Worm (Caenorhabditis elegans) whole organism, young adult: ENCODE results near the gene mom-1.

Source experiments
- C17E4.6 ChIP-seq: fragments of 200-800 bp; sonication (Bioruptor generic); IDR thresholded peaks from 2 replicates; pipeline ENCODE4 v1.3.6; 2022; ENCODE audit warnings: missing genetic modification reagents, missing genetic modification characterization, missing compliant biosample characterization
- D2030.7 ChIP-seq: fragments of 200-800 bp; sonication (Bioruptor generic); IDR thresholded peaks from 2 replicates; pipeline ENCODE4 v1.3.6; 2022; ENCODE audit warnings: missing genetic modification reagents, missing genetic modification characterization, missing compliant biosample characterization
- F10E7.11 ChIP-seq: sonication (generic microtip); optimal IDR thresholded peaks from 2 replicates; lab custom pipeline; 2017; ENCODE audit warnings: mild to moderate bottlenecking, missing genetic modification characterization, moderate library complexity, missing compliant biosample characterization
- F33H1.4 ChIP-seq: fragments of 200-800 bp; sonication (Bioruptor generic); IDR thresholded peaks from 2 replicates; pipeline ENCODE4 v1.3.6; 2022; ENCODE audit warnings: missing genetic modification reagents, missing genetic modification characterization, missing compliant biosample characterization
- F37B4.10 ChIP-seq: fragments of 200-800 bp; sonication (Bioruptor generic); IDR thresholded peaks from 2 replicates; pipeline ENCODE4 v1.3.6; 2022; ENCODE audit warnings: missing genetic modification characterization, missing compliant biosample characterization
- F39B2.1 ChIP-seq: fragments of 200-800 bp; sonication (Bioruptor generic); IDR thresholded peaks from 2 replicates; pipeline ENCODE4 v1.3.6; 2022; ENCODE audit warnings: missing genetic modification reagents, missing genetic modification characterization, missing compliant biosample characterization
- F52B5.7 ChIP-seq: sonication (generic microtip); optimal IDR thresholded peaks from 2 replicates; lab custom pipeline; 2016; ENCODE audit warnings: mild to moderate bottlenecking, missing genetic modification characterization, missing compliant biosample characterization
- K11D2.4 ChIP-seq: fragments of 200-800 bp; sonication (Bioruptor generic); IDR thresholded peaks from 2 replicates; pipeline ENCODE4 v1.3.6; 2022; ENCODE audit warnings: missing genetic modification reagents, missing genetic modification characterization, missing compliant biosample characterization
- K12H6.12 ChIP-seq: fragments of 200-800 bp; sonication (Bioruptor generic); optimal IDR thresholded peaks from 2 replicates; lab custom pipeline; 2018; ENCODE audit warnings: mild to moderate bottlenecking, missing genetic modification characterization, missing compliant biosample characterization
- ZK185.1 ChIP-seq: sonication (generic microtip); optimal IDR thresholded peaks from 2 replicates; lab custom pipeline; 2016; ENCODE audit warnings: mild to moderate bottlenecking, missing genetic modification characterization, missing compliant biosample characterization; ENCODE audit not compliant: poor library complexity, severe bottlenecking
- aptf-3 ChIP-seq: fragments of 200-800 bp; sonication (Bioruptor generic); IDR thresholded peaks from 2 replicates; pipeline ENCODE4 v1.3.6; 2022; ENCODE audit warnings: missing genetic modification characterization, missing compliant biosample characterization
- athp-1 ChIP-seq: sonication (generic microtip); optimal IDR thresholded peaks from 2 replicates; lab custom pipeline; 2017; ENCODE audit warnings: mild to moderate bottlenecking, missing genetic modification characterization, missing compliant biosample characterization
- attf-5 ChIP-seq: fragments of 200-800 bp; sonication (Bioruptor generic); optimal IDR thresholded peaks from 2 replicates; lab custom pipeline; 2018; ENCODE audit warnings: mild to moderate bottlenecking, missing genetic modification characterization, missing compliant biosample characterization
- attf-6 ChIP-seq: fragments of 200-800 bp; sonication (Bioruptor generic); IDR thresholded peaks from 2 replicates; pipeline ENCODE4 v1.3.6; 2022; ENCODE audit warnings: missing genetic modification reagents, missing genetic modification characterization, missing compliant biosample characterization
- cebp-1 ChIP-seq, 2 experiments: fragments of 200-800 bp in 1 of 2; sonication (Bioruptor generic) in 1 of 2; sonication (generic microtip) in 1 of 2; IDR thresholded peaks in 1 of 2; optimal IDR thresholded peaks in 1 of 2; 2 replicates each; pipeline versions ENCODE4 v1.3.6 to Lab custom; 2017 to 2022; ENCODE audit warnings: missing compliant biosample characterization in 2 of 2, missing genetic modification characterization in 2 of 2, mild to moderate bottlenecking in 1 of 2, missing genetic modification reagents in 1 of 2, moderate library complexity in 1 of 2
- ceh-100 ChIP-seq: fragments of 200-800 bp; sonication (Bioruptor generic); IDR thresholded peaks from 2 replicates; pipeline ENCODE4 v1.3.6; 2022; ENCODE audit warnings: missing genetic modification reagents, missing genetic modification characterization, missing compliant biosample characterization
- ceh-58 ChIP-seq: fragments of 200-800 bp; sonication (Bioruptor generic); IDR thresholded peaks from 2 replicates; pipeline ENCODE4 v1.3.6; 2022; ENCODE audit warnings: missing genetic modification characterization, missing compliant biosample characterization
- ceh-79 ChIP-seq: sonication (generic microtip); optimal IDR thresholded peaks from 2 replicates; lab custom pipeline; 2017; ENCODE audit warnings: mild to moderate bottlenecking, missing genetic modification characterization, missing compliant biosample characterization
- chd-7 ChIP-seq: sonication (generic microtip); optimal IDR thresholded peaks from 2 replicates; lab custom pipeline; 2016; ENCODE audit warnings: mild to moderate bottlenecking, missing genetic modification characterization, moderate library complexity, missing compliant biosample characterization
- dpff-1 ChIP-seq: sonication (generic microtip); optimal IDR thresholded peaks from 2 replicates; lab custom pipeline; 2017; ENCODE audit warnings: mild to moderate bottlenecking, missing genetic modification characterization, missing compliant biosample characterization
- efl-1 ChIP-seq: fragments of 150-350 bp; optimal IDR thresholded peaks from 2 replicates; lab custom pipeline; 2014; ENCODE audit warnings: missing biosample characterization, missing genetic modification reagents, missing genetic modification characterization
- egrh-3 ChIP-seq: fragments of 200-800 bp; sonication (Bioruptor generic); IDR thresholded peaks from 2 replicates; pipeline ENCODE4 v1.3.6; 2022; ENCODE audit warnings: missing genetic modification reagents, missing genetic modification characterization, missing compliant biosample characterization
- gei-17 ChIP-seq: fragments of 200-800 bp; sonication (Bioruptor generic); optimal IDR thresholded peaks from 2 replicates; lab custom pipeline; 2018; ENCODE audit warnings: mild to moderate bottlenecking, missing genetic modification characterization, missing compliant biosample characterization
- hlh-12 ChIP-seq: sonication (generic microtip); optimal IDR thresholded peaks from 2 replicates; lab custom pipeline; 2016; ENCODE audit warnings: missing genetic modification characterization, missing compliant biosample characterization
- hlh-26 ChIP-seq: fragments of 200-800 bp; sonication (Bioruptor generic); conservative IDR thresholded peaks from 2 replicates; pipeline ENCODE4 v1.3.6; 2022; ENCODE audit warnings: missing genetic modification reagents, missing genetic modification characterization, missing compliant biosample characterization
- hmg-1.2 ChIP-seq: fragments of 200-800 bp; sonication (Bioruptor generic); IDR thresholded peaks from 2 replicates; pipeline ENCODE4 v1.3.6; 2022; ENCODE audit warnings: missing genetic modification reagents, missing genetic modification characterization, missing compliant biosample characterization
- let-526 ChIP-seq: fragments of 200-800 bp; sonication (Bioruptor generic); IDR thresholded peaks from 2 replicates; pipeline ENCODE4 v1.3.6; 2022; ENCODE audit warnings: missing genetic modification reagents, missing genetic modification characterization, missing compliant biosample characterization
- madf-10 ChIP-seq: sonication (generic microtip); optimal IDR thresholded peaks from 2 replicates; lab custom pipeline; 2016; ENCODE audit warnings: mild to moderate bottlenecking, missing genetic modification characterization, missing compliant biosample characterization
- nfya-2 ChIP-seq: fragments of 200-800 bp; sonication (Bioruptor generic); IDR thresholded peaks from 2 replicates; pipeline ENCODE4 v1.3.6; 2022; ENCODE audit warnings: missing genetic modification reagents, missing genetic modification characterization, missing compliant biosample characterization
- nhr-179 ChIP-seq: sonication (generic microtip); optimal IDR thresholded peaks from 2 replicates; lab custom pipeline; 2016; ENCODE audit warnings: mild to moderate bottlenecking, missing genetic modification characterization, missing compliant biosample characterization
- pha-4 ChIP-seq: fragments of 150-350 bp; sonication (generic microtip); optimal IDR thresholded peaks from 2 replicates; lab custom pipeline; 2014; ENCODE audit warnings: missing biosample characterization, missing genetic modification reagents, missing genetic modification characterization
- rec-8 ChIP-seq, 2 experiments: sonication (generic microtip); optimal IDR thresholded peaks; 2 replicates each; lab custom pipeline; 2016; ENCODE audit warnings: mild to moderate bottlenecking in 2 of 2, missing genetic modification characterization in 2 of 2, missing genetic modification reagents in 2 of 2, missing genotype in 2 of 2, missing biosample characterization in 1 of 2, missing compliant biosample characterization in 1 of 2, moderate library complexity in 1 of 2
- rpc-1 ChIP-seq, 2 experiments: fragments of 150-350 bp in 1 of 2; sonication (generic microtip) in 1 of 2; optimal IDR thresholded peaks; 2 replicates each; lab custom pipeline; 2014 to 2018; ENCODE audit warnings: missing biosample characterization in 1 of 2, missing genetic modification characterization in 1 of 2, missing genetic modification reagents in 1 of 2, missing genotype in 1 of 2
- snpc-1.1 ChIP-seq: sonication (generic microtip); optimal IDR thresholded peaks from 2 replicates; lab custom pipeline; 2017; ENCODE audit warnings: missing genetic modification characterization, mild to moderate bottlenecking, missing compliant biosample characterization, antibody characterized with exemption, moderate library complexity, missing genotype, missing genetic modification reagents; ENCODE audit not compliant: insufficient read depth
- snpc-3.4 ChIP-seq: sonication (generic microtip); optimal IDR thresholded peaks from 2 replicates; lab custom pipeline; 2017; ENCODE audit warnings: missing genetic modification characterization, mild to moderate bottlenecking, missing compliant biosample characterization, antibody characterized with exemption, moderate library complexity, missing genotype, missing genetic modification reagents
- sptf-2 ChIP-seq: fragments of 200-800 bp; sonication (Bioruptor generic); optimal IDR thresholded peaks from 2 replicates; lab custom pipeline; 2018; ENCODE audit warnings: mild to moderate bottlenecking, missing genetic modification characterization, missing compliant biosample characterization
- tlf-1 ChIP-seq: fragments of 200-800 bp; sonication (Bioruptor generic); optimal IDR thresholded peaks from 2 replicates; lab custom pipeline; 2018; ENCODE audit warnings: mild to moderate bottlenecking, missing genetic modification characterization, missing compliant biosample characterization
- unc-62 ChIP-seq: fragments of 150-350 bp; optimal IDR thresholded peaks from 2 replicates; lab custom pipeline; 2014; ENCODE audit warnings: missing biosample characterization, missing genetic modification reagents, missing genetic modification characterization
- ztf-25 ChIP-seq: fragments of 200-800 bp; sonication (Bioruptor generic); IDR thresholded peaks from 2 replicates; pipeline ENCODE4 v1.3.6; 2022; ENCODE audit warnings: missing genetic modification reagents, missing genetic modification characterization, missing compliant biosample characterization
- ztf-3 ChIP-seq: fragments of 200-800 bp; sonication (Bioruptor generic); optimal IDR thresholded peaks from 2 replicates; lab custom pipeline; 2018; ENCODE audit warnings: mild to moderate bottlenecking, missing genetic modification characterization, missing compliant biosample characterization
- ztf-6 ChIP-seq: fragments of 200-800 bp; sonication (Bioruptor generic); IDR thresholded peaks from 2 replicates; pipeline ENCODE4 v1.3.6; 2022; ENCODE audit warnings: missing genetic modification reagents, missing genetic modification characterization, missing compliant biosample characterization

The mom-1 gene

DNA sequence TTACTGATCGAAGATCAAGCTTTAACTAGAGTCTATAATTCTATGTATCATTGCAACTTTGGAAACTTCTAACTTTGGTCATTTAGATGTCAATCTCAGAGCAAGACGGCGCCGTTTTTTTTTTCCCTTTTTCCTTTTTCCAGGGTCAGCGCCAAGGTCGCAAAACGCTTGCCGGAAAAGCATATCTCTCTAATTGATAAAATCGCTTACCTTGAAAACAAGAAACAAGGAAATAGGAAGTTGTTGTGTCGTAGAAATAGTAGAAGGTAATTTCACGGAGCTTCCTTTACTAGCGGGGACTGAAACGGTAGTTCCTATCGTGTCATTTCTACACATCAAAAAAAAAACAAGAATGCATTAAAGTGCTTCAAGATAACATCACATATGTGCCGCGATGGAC lies 28.5 kb downstream of the mom-1 start (continued):
- no peak for TF ChIP-seq nfya-2 (GFP tag; lab: Robert Waterston, UW)
- TF ChIP-seq ceh-100, result no peak
- TF ChIP-seq sptf-2 (GFP tag; lab: Kevin White, UChicago), result no peak

DNA sequence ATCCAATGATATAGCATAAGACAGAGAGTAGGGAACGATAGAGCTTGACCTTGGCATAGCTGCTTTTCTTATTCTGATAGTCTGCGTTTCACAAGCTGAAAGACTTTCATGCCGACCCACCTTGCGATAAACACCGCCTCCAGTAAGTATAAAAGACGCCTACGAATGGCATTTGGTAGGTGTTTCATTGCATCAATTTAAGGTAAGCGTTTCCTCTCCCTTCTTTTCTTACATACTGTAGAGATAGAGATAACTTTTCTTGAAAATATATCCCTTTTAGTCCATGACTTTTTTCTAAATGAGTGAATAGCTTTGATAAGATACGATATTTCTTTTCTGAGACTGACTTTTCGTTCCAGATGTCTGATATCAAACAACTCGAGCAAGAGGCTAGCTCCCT lies 30.2 kb downstream of the mom-1 start, which contains the start of gene col-167:
Gene col-167 (plus strand): TSS at position 360 of the 400 bp plus-strand sequence.
- no peak for TF ChIP-seq ztf-25 (GFP tag; lab: Robert Waterston, UW)
- TF ChIP-seq ztf-3, result no peak
- no peak for TF ChIP-seq let-526
- no peak for TF ChIP-seq sptf-2 (GFP tag; lab: Kevin White, UChicago)
- TF ChIP-seq cebp-1 (GFP tag; IDR thresholded peaks at IDR 0.05; lab: Robert Waterston, UW), result no peak
- TF ChIP-seq cebp-1 (tag; optimal IDR thresholded peaks at IDR 0.05; lab: Kevin White, UChicago), result no peak
- no peak for TF ChIP-seq snpc-1.1 (tag; lab: Kevin White, UChicago)
- no peak for TF ChIP-seq F52B5.7 (tag; lab: Kevin White, UChicago)
- no peak for TF ChIP-seq ceh-79
- no peak for TF ChIP-seq D2030.7 (GFP tag; lab: Robert Waterston, UW)
- TF ChIP-seq tlf-1, result no peak

ce11 chrX:6324124-6324893 lies 31.4 kb downstream of the mom-1 start:
- TF ChIP-seq egrh-3 (GFP tag; lab: Robert Waterston, UW), result peak; percentile 52

ce11 chrX:6326088-6326487 lies 33.2 kb downstream of the mom-1 start, which contains the start of gene col-168:
TSS of gene col-168 (plus strand) at chrX:6326388.
- TF ChIP-seq dpff-1 (tag; lab: Kevin White, UChicago) (no peak), rec-8 (tag; optimal IDR thresholded peaks at IDR 0.05; lab: Kevin White, UChicago) (no peak), F39B2.1 (no peak), C17E4.6 (no peak), F10E7.11 (no peak), ceh-58 (GFP tag; lab: Robert Waterston, UW) (no peak), efl-1 (GFP tag; lab: Kevin White, UChicago) (no peak), gei-17 (no peak), madf-10 (tag; lab: Kevin White, UChicago) (no peak), ZK185.1 (tag; lab: Kevin White, UChicago) (no peak), pha-4 (tag; lab: Kevin White, UChicago) (no peak), attf-6 (GFP tag; lab: Robert Waterston, UW) (no peak), snpc-3.4 (no peak), aptf-3 (GFP tag; lab: Robert Waterston, UW) (no peak), rpc-1 (optimal IDR thresholded peaks at IDR 0.05; lab: Kevin White, UChicago) (no peak), rpc-1 (tag; optimal IDR thresholded peaks at IDR 0.05; lab: Kevin White, UChicago) (no peak), K11D2.4 (GFP tag; lab: Robert Waterston, UW) (no peak), snpc-1.1 (tag; lab: Kevin White, UChicago) (no peak), F37B4.10 (GFP tag; lab: Robert Waterston, UW) (no peak)

DNA sequence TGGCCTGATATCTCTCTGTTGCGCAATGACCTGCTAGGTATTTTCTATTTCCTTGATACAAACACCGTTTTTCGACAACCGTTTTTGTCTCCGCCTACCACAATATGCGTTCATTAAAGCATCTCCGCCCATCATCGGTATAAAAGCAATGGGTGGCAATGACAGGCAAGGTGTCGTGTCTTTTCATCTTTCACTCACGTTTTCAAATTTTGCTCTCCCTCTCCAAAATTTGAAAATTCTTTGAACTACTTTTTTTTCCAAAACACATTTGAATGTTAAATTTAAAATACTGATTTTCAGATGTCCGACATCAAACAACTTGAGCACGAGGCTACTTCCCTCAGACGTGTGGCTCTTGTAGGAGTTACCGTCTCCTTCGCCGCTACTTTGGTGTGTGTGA lies 35.9 kb downstream of the mom-1 start, which contains the start of gene col-169:
Gene col-169 (plus strand): TSS at position 301 of the 400 bp plus-strand sequence.
- TF ChIP-seq hmg-1.2 (GFP tag; lab: Robert Waterston, UW), result no peak
- no peak for TF ChIP-seq athp-1 (tag; lab: Kevin White, UChicago)
- TF ChIP-seq attf-5 (GFP tag; lab: Kevin White, UChicago), result no peak
- TF ChIP-seq ztf-6, result no peak
- no peak for TF ChIP-seq madf-10 (tag; lab: Kevin White, UChicago)
- TF ChIP-seq hlh-12 (tag; lab: Kevin White, UChicago), result no peak
- no peak for TF ChIP-seq chd-7 (tag; lab: Kevin White, UChicago)
- TF ChIP-seq K12H6.12 (tag; lab: Kevin White, UChicago), result no peak
- no peak for TF ChIP-seq aptf-3 (GFP tag; lab: Robert Waterston, UW)
- TF ChIP-seq F33H1.4 (GFP tag; lab: Robert Waterston, UW), result no peak
- TF ChIP-seq hlh-26 (GFP tag; lab: Robert Waterston, UW), result no peak
- TF ChIP-seq egrh-3 (GFP tag; lab: Robert Waterston, UW), result no peak
- TF ChIP-seq pha-4 (tag; lab: Kevin White, UChicago), result no peak
- no peak for TF ChIP-seq unc-62 (GFP tag; lab: Kevin White, UChicago)
- no peak for TF ChIP-seq nhr-179 (tag; lab: Kevin White, UChicago)
